Worm (Caenorhabditis elegans): ENCODE measurements around the gene vha-8.

ce11 chrIV:6821709-6822108 is 30.8 kb downstream of the vha-8 start:
- TF ChIP-seq W03F9.2 (tag; optimal IDR thresholded peaks at IDR 0.05) (no peak), dao-5 (tag; optimal IDR thresholded peaks at IDR 0.05) (no peak)

All from whole organism, L4/young adult.